Worm (Caenorhabditis elegans) whole organism, L4 larva: ENCODE results near the gene B0496.2.

Source experiments
- D1046.2 ChIP-seq: fragments of 200-800 bp; sonication (Bioruptor generic); IDR thresholded peaks from 2 replicates; pipeline ENCODE4 v1.3.6; 2022; ENCODE audit warnings: missing genetic modification characterization, missing compliant biosample characterization
- F10B5.3 ChIP-seq: sonication (generic microtip); optimal IDR thresholded peaks from 2 replicates; lab custom pipeline; 2016; ENCODE audit warnings: mild to moderate bottlenecking, missing genetic modification characterization, missing compliant biosample characterization
- F26F4.8 ChIP-seq: fragments of 200-800 bp; sonication (Bioruptor generic); conservative IDR thresholded peaks from 2 replicates; pipeline ENCODE4 v1.3.6; 2022; ENCODE audit warnings: missing genetic modification characterization, missing compliant biosample characterization
- R02D3.7 ChIP-seq: fragments of 150-350 bp; sonication (generic microtip); optimal IDR thresholded peaks from 3 replicates; lab custom pipeline; 2014; ENCODE audit warnings: missing biosample characterization, missing genetic modification characterization
- T20F7.1 ChIP-seq: fragments of 200-800 bp; sonication (Bioruptor generic); optimal IDR thresholded peaks from 2 replicates; lab custom pipeline; 2018; ENCODE audit warnings: mild to moderate bottlenecking, missing genetic modification characterization, missing compliant biosample characterization
- Y48G9A.11 ChIP-seq: fragments of 200-800 bp; sonication (Bioruptor generic); IDR thresholded peaks from 2 replicates; pipeline ENCODE4 v1.3.6; 2022; ENCODE audit warnings: missing genetic modification reagents, missing genetic modification characterization, missing compliant biosample characterization
- Y75B8A.6 ChIP-seq: fragments of 200-800 bp; sonication (Bioruptor generic); IDR thresholded peaks from 2 replicates; pipeline ENCODE4 v1.3.6; 2022; ENCODE audit warnings: missing genetic modification reagents, missing genetic modification characterization, missing compliant biosample characterization
- ZK546.5 ChIP-seq, 2 experiments: sonication (generic microtip); optimal IDR thresholded peaks; 2 replicates each; lab custom pipeline; 2017; ENCODE audit warnings: missing biosample characterization in 2 of 2, missing genetic modification characterization in 2 of 2
- aha-1 ChIP-seq: fragments of 150-350 bp; peaks from one replicate; lab custom pipeline; 2014; ENCODE audit warnings: missing biosample characterization, missing genetic modification characterization
- attf-4 ChIP-seq: sonication (generic microtip); optimal IDR thresholded peaks from 3 replicates; lab custom pipeline; 2017; ENCODE audit warnings: missing biosample characterization, missing genetic modification characterization
- ceh-20 ChIP-seq: fragments of 200-800 bp; sonication (Bioruptor generic); IDR thresholded peaks from 2 replicates; pipeline ENCODE4 v1.3.6; 2022; ENCODE audit warnings: missing genetic modification reagents, missing genetic modification characterization, missing compliant biosample characterization
- ceh-28 ChIP-seq: fragments of 150-350 bp; optimal IDR thresholded peaks from 2 replicates; lab custom pipeline; 2014; ENCODE audit warnings: missing biosample characterization, missing genetic modification reagents, missing genetic modification characterization
- ceh-82 ChIP-seq: sonication (generic microtip); optimal IDR thresholded peaks from 2 replicates; lab custom pipeline; 2017; ENCODE audit warnings: missing biosample characterization, missing genetic modification characterization
- ces-1 ChIP-seq: fragments of 150-350 bp; sonication (generic microtip); optimal IDR thresholded peaks from 4 replicates; lab custom pipeline; 2014; ENCODE audit warnings: missing biosample characterization, missing genetic modification reagents, missing genetic modification characterization
- ctbp-1 ChIP-seq: fragments of 200-800 bp; sonication (Bioruptor generic); IDR thresholded peaks from 2 replicates; pipeline ENCODE4 v1.3.6; 2022; ENCODE audit warnings: missing genetic modification reagents, missing genetic modification characterization, missing compliant biosample characterization
- daf-16 ChIP-seq, 3 experiments: sonication (generic microtip); optimal IDR thresholded peaks; 2 replicates each; lab custom pipeline; 2016 to 2017; ENCODE audit warnings: missing genetic modification characterization in 3 of 3, missing genetic modification reagents in 3 of 3, mild to moderate bottlenecking in 2 of 3, missing compliant biosample characterization in 2 of 3, missing biosample characterization in 1 of 3, moderate library complexity in 1 of 3
- daf-19 ChIP-seq: fragments of 200-800 bp; sonication (Bioruptor generic); conservative IDR thresholded peaks from 2 replicates; pipeline ENCODE4 v1.3.6; 2022; ENCODE audit warnings: missing genetic modification characterization, missing compliant biosample characterization
- dmd-6 ChIP-seq: fragments of 200-800 bp; sonication (Bioruptor generic); IDR thresholded peaks from 2 replicates; pipeline ENCODE4 v1.3.6; 2022; ENCODE audit warnings: missing genetic modification reagents, missing genetic modification characterization, missing compliant biosample characterization
- dmd-8 ChIP-seq: fragments of 200-800 bp; sonication (Bioruptor generic); IDR thresholded peaks from 2 replicates; pipeline ENCODE4 v1.3.6; 2022; ENCODE audit warnings: missing genetic modification characterization, missing compliant biosample characterization
- dmd-9 ChIP-seq: fragments of 200-800 bp; sonication (Bioruptor generic); IDR thresholded peaks from 2 replicates; pipeline ENCODE4 v1.3.6; 2022; ENCODE audit warnings: missing genetic modification reagents, missing genetic modification characterization, missing compliant biosample characterization
- dpl-1 ChIP-seq: fragments of 150-350 bp; optimal IDR thresholded peaks from 2 replicates; lab custom pipeline; 2014; ENCODE audit warnings: missing biosample characterization, missing genetic modification reagents, missing genetic modification characterization
- dve-1 ChIP-seq: sonication (generic microtip); optimal IDR thresholded peaks from 2 replicates; lab custom pipeline; 2017; ENCODE audit warnings: antibody characterized with exemption, mild to moderate bottlenecking, missing genetic modification characterization, missing compliant biosample characterization; ENCODE audit not compliant: insufficient read depth
- egl-27 ChIP-seq: sonication (generic microtip); optimal IDR thresholded peaks from 3 replicates; lab custom pipeline; 2017; ENCODE audit warnings: missing biosample characterization, missing genetic modification reagents, missing genetic modification characterization
- fos-1 ChIP-seq: fragments of 150-350 bp; optimal IDR thresholded peaks from 2 replicates; lab custom pipeline; 2014; ENCODE audit warnings: missing biosample characterization, missing genetic modification characterization
- gei-8 ChIP-seq: fragments of 200-800 bp; sonication (Bioruptor generic); optimal IDR thresholded peaks from 2 replicates; lab custom pipeline; 2018; ENCODE audit warnings: mild to moderate bottlenecking, missing genetic modification characterization, missing compliant biosample characterization
- hif-1 ChIP-seq, 2 experiments: sonication (generic microtip); optimal IDR thresholded peaks; 2 replicates each; lab custom pipeline; 2016 to 2017; ENCODE audit warnings: missing compliant biosample characterization in 2 of 2, missing genetic modification characterization in 2 of 2, missing genetic modification reagents in 2 of 2, missing genotype in 2 of 2, mild to moderate bottlenecking in 1 of 2
- hmg-1.1 ChIP-seq: fragments of 200-800 bp; sonication (Bioruptor generic); IDR thresholded peaks from 2 replicates; pipeline ENCODE4 v1.3.6; 2022; ENCODE audit warnings: missing genetic modification reagents, missing genetic modification characterization, missing compliant biosample characterization
- jun-1 ChIP-seq: fragments of 150-350 bp; optimal IDR thresholded peaks from 2 replicates; lab custom pipeline; 2014; ENCODE audit warnings: missing biosample characterization, missing genetic modification reagents, missing genetic modification characterization
- lin-13 ChIP-seq: fragments of 150-350 bp; optimal IDR thresholded peaks from 2 replicates; lab custom pipeline; 2014; ENCODE audit warnings: missing biosample characterization, missing genetic modification reagents, missing genetic modification characterization
- lin-29 ChIP-seq: fragments of 200-800 bp; sonication (Bioruptor generic); IDR thresholded peaks from 2 replicates; pipeline ENCODE4 v1.3.6; 2022; ENCODE audit warnings: missing genetic modification reagents, missing genetic modification characterization, missing compliant biosample characterization
- lsy-2 ChIP-seq, 2 experiments: fragments of 150-350 bp in 1 of 2; sonication (generic microtip) in 1 of 2; optimal IDR thresholded peaks; 2 replicates each; lab custom pipeline; 2014 to 2017; ENCODE audit warnings: missing biosample characterization in 2 of 2, missing genetic modification characterization in 2 of 2
- madf-5 ChIP-seq, 2 experiments: fragments of 200-800 bp; sonication (Bioruptor generic); IDR thresholded peaks; 2 replicates each; pipeline ENCODE4 v1.3.6; 2022; ENCODE audit warnings: missing compliant biosample characterization in 2 of 2, missing genetic modification characterization in 2 of 2
- madf-9 ChIP-seq: fragments of 200-800 bp; sonication (Bioruptor generic); conservative IDR thresholded peaks from 2 replicates; pipeline ENCODE4 v1.3.6; 2022; ENCODE audit warnings: missing genetic modification reagents, missing genetic modification characterization, missing compliant biosample characterization
- mdt-29 ChIP-seq: fragments of 200-800 bp; sonication (Bioruptor generic); IDR thresholded peaks from 2 replicates; pipeline ENCODE4 v1.3.6; 2022; ENCODE audit warnings: missing genetic modification reagents, missing genetic modification characterization, missing compliant biosample characterization
- mxl-3 ChIP-seq: fragments of 200-800 bp; sonication (Bioruptor generic); optimal IDR thresholded peaks from 2 replicates; lab custom pipeline; 2018; ENCODE audit warnings: mild to moderate bottlenecking, missing genetic modification characterization, missing compliant biosample characterization
- nhr-111 ChIP-seq: fragments of 200-800 bp; sonication (Bioruptor generic); optimal IDR thresholded peaks from 2 replicates; lab custom pipeline; 2018; ENCODE audit warnings: mild to moderate bottlenecking, missing genetic modification characterization, missing compliant biosample characterization
- nhr-237 ChIP-seq: sonication (generic microtip); optimal IDR thresholded peaks from 2 replicates; lab custom pipeline; 2017; ENCODE audit warnings: missing biosample characterization, missing genetic modification characterization
- nhr-28 ChIP-seq: fragments of 150-350 bp; optimal IDR thresholded peaks from 2 replicates; lab custom pipeline; 2014; ENCODE audit warnings: missing biosample characterization, missing genetic modification characterization
- nhr-41 ChIP-seq: fragments of 200-800 bp; sonication (Bioruptor generic); IDR thresholded peaks from 2 replicates; pipeline ENCODE4 v1.3.6; 2022; ENCODE audit warnings: missing genetic modification reagents, missing genetic modification characterization, missing compliant biosample characterization
- nhr-48 ChIP-seq: sonication (generic microtip); optimal IDR thresholded peaks from 2 replicates; lab custom pipeline; 2016; ENCODE audit warnings: mild to moderate bottlenecking, missing genetic modification characterization, missing compliant biosample characterization
- nhr-6 ChIP-seq: fragments of 150-350 bp; optimal IDR thresholded peaks from 2 replicates; lab custom pipeline; 2014; ENCODE audit warnings: missing biosample characterization, missing genetic modification characterization
- nhr-77 ChIP-seq: fragments of 150-350 bp; optimal IDR thresholded peaks from 2 replicates; lab custom pipeline; 2014; ENCODE audit warnings: missing biosample characterization, missing genetic modification characterization
- pqm-1 ChIP-seq: sonication (generic microtip); optimal IDR thresholded peaks from 2 replicates; lab custom pipeline; 2017; ENCODE audit warnings: missing biosample characterization, missing genetic modification characterization
- saeg-2 ChIP-seq: fragments of 200-800 bp; sonication (Bioruptor generic); IDR thresholded peaks from 2 replicates; pipeline ENCODE4 v1.3.6; 2022; ENCODE audit warnings: missing genetic modification reagents, missing genetic modification characterization, missing compliant biosample characterization
- snpc-1.2 ChIP-seq: fragments of 200-800 bp; sonication (Bioruptor generic); IDR thresholded peaks from 2 replicates; pipeline ENCODE4 v1.3.6; 2022; ENCODE audit warnings: missing genetic modification reagents, missing genetic modification characterization, missing compliant biosample characterization
- tag-97 ChIP-seq: fragments of 200-800 bp; sonication (Bioruptor generic); IDR thresholded peaks from 2 replicates; pipeline ENCODE4 v1.3.6; 2022; ENCODE audit warnings: missing genetic modification characterization, missing compliant biosample characterization
- unc-130 ChIP-seq: sonication (generic microtip); optimal IDR thresholded peaks from 2 replicates; lab custom pipeline; 2016; ENCODE audit warnings: missing genetic modification reagents, missing genetic modification characterization, missing compliant biosample characterization
- unc-62 ChIP-seq, 3 experiments: fragments of 150-350 bp in 1 of 3; sonication (generic microtip); optimal IDR thresholded peaks in 2 of 3; peaks in 1 of 3; 1 replicate in 1 of 3; 2 replicates in 2 of 3; lab custom pipeline; 2014 to 2017; ENCODE audit warnings: missing biosample characterization in 3 of 3, missing genetic modification characterization in 3 of 3, missing genetic modification reagents in 3 of 3, missing genotype in 1 of 3
- zag-1 ChIP-seq: fragments of 150-350 bp; optimal IDR thresholded peaks from 2 replicates; lab custom pipeline; 2014; ENCODE audit warnings: missing biosample characterization, missing genetic modification characterization
- zfp-3 ChIP-seq: fragments of 200-800 bp; sonication (Bioruptor generic); conservative IDR thresholded peaks from 2 replicates; pipeline ENCODE4 v1.3.6; 2022; ENCODE audit warnings: missing genetic modification reagents, missing genetic modification characterization, missing compliant biosample characterization
- zip-2 ChIP-seq: fragments of 150-350 bp; optimal IDR thresholded peaks from 2 replicates; lab custom pipeline; 2014; ENCODE audit warnings: missing biosample characterization, missing genetic modification characterization
- ztf-7 ChIP-seq: fragments of 150-350 bp; optimal IDR thresholded peaks from 2 replicates; lab custom pipeline; 2014; ENCODE audit warnings: missing biosample characterization, missing genetic modification characterization

The B0496.2 gene

DNA sequence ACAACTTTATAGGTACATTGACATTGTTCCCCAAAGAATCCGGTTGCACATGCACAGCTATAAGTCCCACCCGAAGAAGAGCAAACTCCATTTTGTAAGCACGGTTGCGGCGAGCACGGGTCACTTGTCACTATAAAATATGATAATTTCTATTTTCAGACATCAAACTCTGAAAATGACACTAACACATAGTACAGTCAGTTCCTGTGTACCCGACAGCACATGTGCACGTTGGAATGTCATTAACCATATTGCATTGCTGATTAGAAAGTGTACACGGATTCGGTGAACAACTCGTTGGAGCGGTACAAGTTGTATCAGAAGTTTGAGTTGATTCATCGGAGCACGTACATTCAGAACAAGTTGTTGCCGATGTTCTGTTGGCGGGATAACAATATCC is 49.5 kb downstream of the B0496.2 start (continued):
- TF ChIP-seq unc-62 (GFP tag; optimal IDR thresholded peaks at IDR 0.05 in 1 of 2; lab: Kevin White, UChicago) (peak in 1 of 2 experiments; percentile 6), unc-62 (tag; optimal IDR thresholded peaks at IDR 0.05; lab: Kevin White, UChicago) (no peak), pqm-1 (tag; lab: Kevin White, UChicago) (peak; percentile 23), tag-97 (GFP tag; lab: Robert Waterston, UW) (no peak), D1046.2 (GFP tag; lab: Robert Waterston, UW) (no peak), saeg-2 (GFP tag; lab: Robert Waterston, UW) (no peak), nhr-28 (peak; percentile 83), mxl-3 (peak; percentile 56), ces-1 (GFP tag; lab: Kevin White, UChicago) (no peak), nhr-6 (tag; lab: Kevin White, UChicago) (no peak), nhr-111 (no peak), egl-27 (no peak), lin-29 (no peak), fos-1 (tag; lab: Kevin White, UChicago) (no peak), ceh-28 (tag; lab: Kevin White, UChicago) (no peak), zag-1 (no peak), dve-1 (tag; lab: Kevin White, UChicago) (no peak), madf-9 (GFP tag; lab: Robert Waterston, UW) (no peak), attf-4 (no peak), dmd-9 (GFP tag; lab: Robert Waterston, UW) (no peak), nhr-48 (tag; lab: Kevin White, UChicago) (peak; percentile 15), nhr-41 (no peak), jun-1 (tag; lab: Kevin White, UChicago) (no peak), ctbp-1 (no peak), dpl-1 (GFP tag; lab: Kevin White, UChicago) (no peak), lin-13 (GFP tag; lab: Kevin White, UChicago) (no peak), R02D3.7 (tag; lab: Kevin White, UChicago) (no peak), hif-1 (tag; optimal IDR thresholded peaks at IDR 0.05; lab: Kevin White, UChicago) (no peak), ztf-7 (no peak), ceh-20 (no peak), dmd-6 (GFP tag; lab: Robert Waterston, UW) (peak; percentile 83), T20F7.1 (GFP tag; lab: Kevin White, UChicago) (no peak), hmg-1.1 (GFP tag; lab: Robert Waterston, UW) (no peak), daf-19 (no peak), madf-5 (GFP tag; IDR thresholded peaks at IDR 0.05; lab: Robert Waterston, UW) (no peak), unc-130 (GFP tag; lab: Kevin White, UChicago) (no peak), daf-16 (GFP tag; optimal IDR thresholded peaks at IDR 0.05; lab: Kevin White, UChicago) (no peak), daf-16 (tag; optimal IDR thresholded peaks at IDR 0.05; lab: Kevin White, UChicago) (peak; percentile 53), snpc-1.2 (GFP tag; lab: Robert Waterston, UW) (no peak), nhr-77 (tag; lab: Kevin White, UChicago) (peak; percentile 41), zip-2 (tag; lab: Kevin White, UChicago) (no peak), nhr-237 (tag; lab: Kevin White, UChicago) (no peak), dmd-8 (GFP tag; lab: Robert Waterston, UW) (no peak), zfp-3 (no peak), lsy-2 (tag; optimal IDR thresholded peaks at IDR 0.05; lab: Kevin White, UChicago) (no peak), ceh-82 (tag; lab: Kevin White, UChicago) (no peak), F10B5.3 (tag; lab: Kevin White, UChicago) (no peak), gei-8 (GFP tag; lab: Kevin White, UChicago) (no peak), F26F4.8 (GFP tag; lab: Robert Waterston, UW) (no peak), aha-1 (no peak), ZK546.5 (tag; optimal IDR thresholded peaks at IDR 0.05; lab: Kevin White, UChicago) (no peak), Y75B8A.6 (no peak), Y48G9A.11 (GFP tag; lab: Robert Waterston, UW) (no peak), mdt-29 (no peak)
